Worm (Caenorhabditis elegans) whole organism, midembryonic: ENCODE results near the gene M02D8.6.

Source experiments
- T22C8.4 ChIP-seq: fragments of 200-800 bp; sonication (Bioruptor generic); IDR thresholded peaks from 2 replicates; pipeline ENCODE4 v1.3.6; 2022; ENCODE audit warnings: missing genetic modification characterization, missing compliant biosample characterization
- flt-1 ChIP-seq: fragments of 200-800 bp; sonication (Bioruptor generic); IDR thresholded peaks from 2 replicates; pipeline ENCODE4 v1.3.6; 2022; ENCODE audit warnings: missing genetic modification characterization, missing compliant biosample characterization
- klf-2 ChIP-seq: fragments of 200-800 bp; sonication (Bioruptor generic); conservative IDR thresholded peaks from 2 replicates; pipeline ENCODE4 v1.3.6; 2022; ENCODE audit warnings: missing genetic modification reagents, missing genetic modification characterization, missing compliant biosample characterization
- med-1 ChIP-seq: sonication (generic microtip); optimal IDR thresholded peaks from 2 replicates; lab custom pipeline; 2017; ENCODE audit warnings: missing genetic modification characterization, mild to moderate bottlenecking, missing compliant biosample characterization, antibody characterized with exemption, missing genetic modification reagents; ENCODE audit not compliant: insufficient read depth
- ref-1 ChIP-seq: fragments of 200-800 bp; sonication (Bioruptor generic); conservative IDR thresholded peaks from 2 replicates; pipeline ENCODE4 v1.3.6; 2022; ENCODE audit warnings: missing genetic modification reagents, missing genetic modification characterization, missing compliant biosample characterization
- tab-1 ChIP-seq: fragments of 200-800 bp; sonication (Bioruptor generic); IDR thresholded peaks from 2 replicates; pipeline ENCODE4 v1.3.6; 2022; ENCODE audit warnings: missing genetic modification characterization, missing compliant biosample characterization
- ztf-23 ChIP-seq: fragments of 200-800 bp; sonication (Bioruptor generic); IDR thresholded peaks from 2 replicates; pipeline ENCODE4 v1.3.6; 2022; ENCODE audit warnings: missing genetic modification reagents, missing genetic modification characterization, missing compliant biosample characterization
- ztf-29 ChIP-seq: fragments of 200-800 bp; sonication (Bioruptor generic); IDR thresholded peaks from 2 replicates; pipeline ENCODE4 v1.3.6; 2022; ENCODE audit warnings: missing genetic modification reagents, missing genetic modification characterization, missing compliant biosample characterization

DNA sequence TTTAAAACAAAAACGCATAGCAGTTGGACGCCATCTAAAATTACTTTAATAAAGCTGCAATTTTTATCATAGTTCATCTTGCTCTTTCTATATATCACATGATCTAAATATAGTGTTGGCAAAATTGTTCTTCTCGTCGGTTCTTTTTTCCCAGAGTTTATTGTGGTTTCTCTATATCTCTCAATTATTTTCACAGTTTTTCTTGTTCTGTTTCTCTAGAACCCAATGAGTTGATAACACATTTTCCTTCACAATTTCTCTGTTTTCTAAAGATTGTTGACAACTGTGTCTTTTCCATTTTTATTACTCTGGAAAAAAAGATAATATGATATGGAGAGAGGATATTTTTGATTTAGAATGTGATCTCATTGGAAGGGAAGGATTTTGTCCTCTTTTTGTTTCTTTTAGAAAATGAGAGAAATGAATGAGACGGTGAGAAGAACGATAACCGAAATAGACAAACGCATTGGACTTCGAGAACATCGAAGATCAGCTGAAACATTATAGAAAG lies 22.6 kb upstream of the M02D8.6 start:
- TF ChIP-seq ztf-23 (GFP tag; lab: Robert Waterston, UW): no peak
- no peak for TF ChIP-seq klf-2 (GFP tag; lab: Robert Waterston, UW)
- TF ChIP-seq ref-1 (GFP tag; lab: Robert Waterston, UW): no peak
- TF ChIP-seq ztf-29 (GFP tag; lab: Robert Waterston, UW): no peak
- no peak for TF ChIP-seq tab-1
- TF ChIP-seq flt-1: no peak
- TF ChIP-seq T22C8.4 (GFP tag; lab: Robert Waterston, UW): no peak
- no peak for TF ChIP-seq med-1 (GFP tag; lab: Kevin White, UChicago)
